Worm (Caenorhabditis elegans) whole organism, L4/young adult: ENCODE results near the gene gbas-1.

Experiments
- W03F9.2 ChIP-seq: fragments of 150-350 bp; optimal IDR thresholded peaks from 2 replicates; lab custom pipeline; 2014; ENCODE audit warnings: missing biosample characterization, missing genetic modification characterization
- dao-5 ChIP-seq: sonication (generic microtip); optimal IDR thresholded peaks from 2 replicates; lab custom pipeline; 2016; ENCODE audit warnings: missing genotype, missing genetic modification characterization, moderate library complexity, missing compliant biosample characterization
- him-1 ChIP-seq: sonication (generic microtip); optimal IDR thresholded peaks from 2 replicates; lab custom pipeline; 2016; ENCODE audit warnings: missing genotype, missing genetic modification reagents, missing genetic modification characterization, missing compliant biosample characterization

DNA sequence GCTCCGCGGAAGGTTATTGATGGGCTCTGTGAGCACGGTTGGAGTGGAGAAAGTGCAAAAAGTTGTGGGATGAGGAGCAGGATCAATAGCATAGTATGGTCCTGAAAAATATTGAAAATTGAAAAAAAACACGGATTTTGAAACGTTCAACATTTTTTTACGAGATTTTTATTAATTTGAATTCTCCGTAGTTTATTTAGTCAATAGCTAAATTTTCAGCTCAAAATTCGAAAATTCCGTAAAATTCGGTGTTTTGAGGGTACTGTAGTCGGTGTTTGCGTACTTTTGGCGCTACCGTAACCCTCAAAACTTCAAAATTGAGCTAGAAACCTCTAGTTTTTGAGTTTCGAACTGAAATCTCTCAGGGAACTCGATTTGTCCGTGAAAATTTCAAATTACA, 45.8 kb upstream of the gbas-1 start, which contains the start of gene pqn-42:
- TF ChIP-seq him-1 (tag; lab: Kevin White, UChicago) = no peak
- no peak for TF ChIP-seq dao-5 (tag; lab: Kevin White, UChicago)
- no peak for TF ChIP-seq W03F9.2 (tag; lab: Kevin White, UChicago)
